Worm (Caenorhabditis elegans) whole organism, mixed stage, embryonic: ENCODE measurements around the gene F18E9.4.
A peak's percentile ranks its signal among the peaks of the same experiment; 100 is the strongest.

Experiments used
- M03D4.4 ChIP-seq: sonication (generic microtip); optimal IDR thresholded peaks from 2 replicates; lab custom pipeline; 2017; ENCODE audit warnings: mild to moderate bottlenecking, missing genetic modification characterization, missing compliant biosample characterization
- bed-3 ChIP-seq: fragments of 200-800 bp; sonication (Bioruptor generic); optimal IDR thresholded peaks from 3 replicates; lab custom pipeline; 2018; ENCODE audit warnings: mild to moderate bottlenecking, missing genetic modification characterization, moderate library complexity, missing compliant biosample characterization
- blmp-1 ChIP-seq: fragments of 150-350 bp; optimal IDR thresholded peaks from 2 replicates; lab custom pipeline; 2014; ENCODE audit warnings: missing biosample characterization, missing genetic modification characterization
- ceh-39 ChIP-seq: fragments of 150-350 bp; optimal IDR thresholded peaks from 2 replicates; lab custom pipeline; 2014; ENCODE audit warnings: missing biosample characterization, missing genetic modification characterization
- ceh-43 ChIP-seq: fragments of 200-800 bp; sonication (Bioruptor generic); optimal IDR thresholded peaks from 2 replicates; lab custom pipeline; 2018; ENCODE audit warnings: mild to moderate bottlenecking, missing genetic modification characterization, moderate library complexity, missing compliant biosample characterization
- ceh-83 ChIP-seq: fragments of 200-800 bp; sonication (Bioruptor generic); optimal IDR thresholded peaks from 2 replicates; lab custom pipeline; 2018; ENCODE audit warnings: mild to moderate bottlenecking, missing genetic modification characterization, missing compliant biosample characterization
- ces-1 ChIP-seq: fragments of 150-350 bp; optimal IDR thresholded peaks from 2 replicates; lab custom pipeline; 2014; ENCODE audit warnings: missing biosample characterization, missing genetic modification reagents, missing genetic modification characterization
- cnd-1 ChIP-seq: fragments of 200-800 bp; sonication (Bioruptor generic); optimal IDR thresholded peaks from 2 replicates; lab custom pipeline; 2018; ENCODE audit warnings: mild to moderate bottlenecking, missing genetic modification characterization, missing compliant biosample characterization
- drap-1 ChIP-seq: fragments of 200-800 bp; sonication (Bioruptor generic); optimal IDR thresholded peaks from 3 replicates; lab custom pipeline; 2018; ENCODE audit warnings: mild to moderate bottlenecking, missing genetic modification characterization, missing compliant biosample characterization
- elt-1 ChIP-seq: sonication (generic microtip); optimal IDR thresholded peaks from 2 replicates; lab custom pipeline; 2017; ENCODE audit warnings: missing genetic modification characterization, mild to moderate bottlenecking, missing compliant biosample characterization, antibody characterized with exemption, moderate library complexity, borderline replicate concordance; ENCODE audit not compliant: insufficient read depth
- elt-3 ChIP-seq: fragments of 150-350 bp; optimal IDR thresholded peaks from 2 replicates; lab custom pipeline; 2014; ENCODE audit warnings: missing biosample characterization, missing genetic modification characterization
- flh-1 ChIP-seq: fragments of 200-800 bp; sonication (Bioruptor generic); optimal IDR thresholded peaks from 2 replicates; lab custom pipeline; 2018; ENCODE audit warnings: mild to moderate bottlenecking, missing genetic modification characterization, moderate library complexity, missing compliant biosample characterization
- ham-2 ChIP-seq: fragments of 200-800 bp; sonication (Bioruptor generic); optimal IDR thresholded peaks from 2 replicates; lab custom pipeline; 2018; ENCODE audit warnings: mild to moderate bottlenecking, missing genetic modification characterization, missing compliant biosample characterization
- hlh-1 ChIP-seq: fragments of 150-350 bp; optimal IDR thresholded peaks from 2 replicates; lab custom pipeline; 2014; ENCODE audit warnings: missing biosample characterization, missing genetic modification reagents, missing genetic modification characterization
- lin-13 ChIP-seq: fragments of 150-350 bp; optimal IDR thresholded peaks from 2 replicates; lab custom pipeline; 2014; ENCODE audit warnings: missing biosample characterization, missing genetic modification characterization
- lin-32 ChIP-seq: fragments of 200-800 bp; sonication (Bioruptor generic); optimal IDR thresholded peaks from 2 replicates; lab custom pipeline; 2018; ENCODE audit warnings: mild to moderate bottlenecking, missing genetic modification characterization, missing compliant biosample characterization
- lsy-2 ChIP-seq: fragments of 150-350 bp; optimal IDR thresholded peaks from 2 replicates; lab custom pipeline; 2014; ENCODE audit warnings: missing biosample characterization, missing genetic modification characterization
- mab-5 ChIP-seq: fragments of 150-350 bp; optimal IDR thresholded peaks from 2 replicates; lab custom pipeline; 2014; ENCODE audit warnings: missing biosample characterization, missing genetic modification characterization
- mep-1 ChIP-seq: fragments of 150-350 bp; optimal IDR thresholded peaks from 2 replicates; lab custom pipeline; 2017; ENCODE audit warnings: missing biosample characterization, missing genetic modification reagents, missing genetic modification characterization, inconsistent platforms
- mls-2 ChIP-seq: sonication (generic microtip); optimal IDR thresholded peaks from 2 replicates; lab custom pipeline; 2016; ENCODE audit warnings: mild to moderate bottlenecking, missing genetic modification characterization, moderate library complexity, missing compliant biosample characterization
- nhr-12 ChIP-seq: fragments of 150-350 bp; optimal IDR thresholded peaks from 2 replicates; lab custom pipeline; 2014; ENCODE audit warnings: missing biosample characterization, missing genetic modification characterization
- nhr-2 ChIP-seq: fragments of 150-350 bp; optimal IDR thresholded peaks from 2 replicates; lab custom pipeline; 2014; ENCODE audit warnings: missing biosample characterization, missing genetic modification characterization
- nhr-237 ChIP-seq: fragments of 150-350 bp; optimal IDR thresholded peaks from 2 replicates; lab custom pipeline; 2014; ENCODE audit warnings: missing biosample characterization, missing genetic modification characterization
- nhr-28 ChIP-seq: fragments of 150-350 bp; optimal IDR thresholded peaks from 2 replicates; lab custom pipeline; 2014; ENCODE audit warnings: missing biosample characterization, missing genetic modification characterization
- nhr-76 ChIP-seq: sonication (generic microtip); optimal IDR thresholded peaks from 2 replicates; lab custom pipeline; 2017; ENCODE audit warnings: missing biosample characterization, missing genetic modification characterization
- pha-4 ChIP-seq: fragments of 150-350 bp; optimal IDR thresholded peaks from 2 replicates; lab custom pipeline; 2018; ENCODE audit warnings: missing biosample characterization, missing genetic modification reagents, missing genetic modification characterization
- sem-2 ChIP-seq: fragments of 200-800 bp; sonication (Bioruptor generic); optimal IDR thresholded peaks from 2 replicates; lab custom pipeline; 2018; ENCODE audit warnings: mild to moderate bottlenecking, missing genetic modification characterization, missing compliant biosample characterization
- snpc-4 ChIP-seq: fragments of 150-350 bp; optimal IDR thresholded peaks from 2 replicates; lab custom pipeline; 2014; ENCODE audit warnings: missing biosample characterization, missing genetic modification characterization
- sptf-1 ChIP-seq: sonication (generic microtip); optimal IDR thresholded peaks from 2 replicates; lab custom pipeline; 2017; ENCODE audit warnings: mild to moderate bottlenecking, missing genetic modification characterization, moderate library complexity, missing compliant biosample characterization
- tbx-8 ChIP-seq: fragments of 200-800 bp; sonication (Bioruptor generic); optimal IDR thresholded peaks from 2 replicates; lab custom pipeline; 2018; ENCODE audit warnings: mild to moderate bottlenecking, missing genetic modification characterization, moderate library complexity, missing compliant biosample characterization
- unc-120 ChIP-seq: sonication (generic microtip); optimal IDR thresholded peaks from 2 replicates; lab custom pipeline; 2017; ENCODE audit warnings: missing genetic modification characterization, missing compliant biosample characterization; ENCODE audit not compliant: poor library complexity, severe bottlenecking
- unc-39 ChIP-seq: fragments of 150-350 bp; optimal IDR thresholded peaks from 2 replicates; lab custom pipeline; 2014; ENCODE audit warnings: missing biosample characterization, missing genetic modification characterization
- unc-62 ChIP-seq: fragments of 150-350 bp; optimal IDR thresholded peaks from 2 replicates; lab custom pipeline; 2014; ENCODE audit warnings: missing biosample characterization, missing genetic modification reagents, missing genetic modification characterization
- zip-8 ChIP-seq: fragments of 150-350 bp; optimal IDR thresholded peaks from 2 replicates; lab custom pipeline; 2014; ENCODE audit warnings: missing biosample characterization, missing genetic modification characterization
- ztf-11 ChIP-seq: fragments of 150-350 bp; optimal IDR thresholded peaks from 2 replicates; lab custom pipeline; 2014; ENCODE audit warnings: missing biosample characterization, missing genetic modification characterization

Gene F18E9.4

DNA sequence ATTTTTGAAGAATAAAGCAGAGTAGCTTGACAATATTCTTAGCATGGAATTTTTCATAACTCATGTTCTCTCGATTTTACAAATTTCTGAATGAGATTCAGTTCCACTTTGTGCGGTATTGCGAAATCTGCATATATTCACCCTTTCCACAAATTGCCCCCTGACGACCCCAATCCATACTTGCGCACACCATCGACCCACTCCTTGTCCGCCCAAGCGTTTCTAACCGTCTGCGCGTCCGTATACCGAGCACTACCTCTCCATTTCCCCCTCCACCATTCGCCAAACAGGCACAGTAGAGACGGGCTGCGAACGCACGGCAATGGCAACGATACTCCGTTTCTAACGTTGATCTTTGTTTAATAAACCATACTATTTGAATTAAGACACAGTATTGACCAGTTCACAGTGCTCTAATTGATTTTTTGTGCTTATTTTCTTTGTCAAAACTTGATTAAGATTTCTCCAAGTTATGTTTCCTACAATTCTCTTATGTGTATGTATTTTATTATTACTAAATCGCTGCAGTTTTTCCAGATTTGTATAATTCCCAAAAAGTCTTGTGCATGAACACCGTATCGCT is 23.6 kb upstream of the F18E9.4 start, which contains the start of gene utx-1:
Gene utx-1, plus strand, starts transcription at position 533 of the 583 bp plus-strand sequence.
- TF ChIP-seq unc-62 (GFP tag; lab: Kevin White, UChicago) (no peak), nhr-237 (tag; lab: Kevin White, UChicago) (no peak), ceh-43 (GFP tag; lab: Kevin White, UChicago) (no peak), unc-39 (tag; lab: Kevin White, UChicago) (no peak), ces-1 (GFP tag; lab: Kevin White, UChicago) (peak; percentile 27), lin-13 (tag; lab: Kevin White, UChicago) (peak; percentile 36), nhr-2 (tag; lab: Kevin White, UChicago) (peak; percentile 56), ztf-11 (tag; lab: Kevin White, UChicago) (no peak), zip-8 (no peak), nhr-76 (tag; lab: Kevin White, UChicago) (no peak), sptf-1 (tag; lab: Kevin White, UChicago) (peak; percentile 24), ceh-83 (GFP tag; lab: Kevin White, UChicago) (no peak), bed-3 (GFP tag; lab: Kevin White, UChicago) (no peak), drap-1 (no peak), elt-3 (tag; lab: Kevin White, UChicago) (no peak), ceh-39 (tag; lab: Kevin White, UChicago) (peak; percentile 54), mls-2 (tag; lab: Kevin White, UChicago) (peak; percentile 44), pha-4 (tag; lab: Kevin White, UChicago) (peak; percentile 36), nhr-28 (no peak), cnd-1 (tag; lab: Kevin White, UChicago) (no peak), blmp-1 (tag; lab: Kevin White, UChicago) (no peak), snpc-4 (tag; lab: Kevin White, UChicago) (no peak), tbx-8 (GFP tag; lab: Kevin White, UChicago) (no peak), sem-2 (no peak), elt-1 (tag; lab: Kevin White, UChicago) (no peak), M03D4.4 (tag; lab: Kevin White, UChicago) (peak; percentile 17), mep-1 (tag; lab: Kevin White, UChicago) (peak; percentile 43), lsy-2 (tag; lab: Kevin White, UChicago) (no peak), lin-32 (peak; percentile 18), flh-1 (GFP tag; lab: Kevin White, UChicago) (no peak), unc-120 (tag; lab: Kevin White, UChicago) (peak; percentile 77), ham-2 (no peak), hlh-1 (tag; lab: Kevin White, UChicago) (no peak), mab-5 (no peak), nhr-12 (no peak)

DNA sequence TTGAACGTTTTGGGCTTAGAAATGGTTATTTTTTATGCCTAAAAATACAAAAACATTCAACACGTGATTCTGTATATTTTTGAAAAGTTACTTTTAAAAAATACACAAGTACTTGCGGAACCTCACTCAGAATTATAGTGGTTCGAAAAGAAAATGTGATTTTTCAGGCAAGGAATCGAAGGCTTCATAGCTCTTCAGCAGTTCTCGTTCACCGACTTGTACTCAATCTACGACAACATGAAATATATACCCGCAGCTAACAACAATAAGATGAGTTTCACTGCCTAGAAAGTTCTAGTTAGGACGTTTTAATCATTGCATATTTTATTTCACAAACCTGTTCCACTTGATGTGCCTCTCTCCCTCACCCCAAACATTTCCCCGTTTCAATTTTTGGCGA is 17.7 kb upstream of the F18E9.4 start:
- TF ChIP-seq M03D4.4 (tag; lab: Kevin White, UChicago) (no peak), tbx-8 (GFP tag; lab: Kevin White, UChicago) (no peak), ceh-83 (GFP tag; lab: Kevin White, UChicago) (no peak), lin-32 (no peak), unc-62 (GFP tag; lab: Kevin White, UChicago) (no peak), blmp-1 (tag; lab: Kevin White, UChicago) (no peak), sem-2 (no peak)
- TF ChIP-seq, all 35 proteins: peak for 0

DNA sequence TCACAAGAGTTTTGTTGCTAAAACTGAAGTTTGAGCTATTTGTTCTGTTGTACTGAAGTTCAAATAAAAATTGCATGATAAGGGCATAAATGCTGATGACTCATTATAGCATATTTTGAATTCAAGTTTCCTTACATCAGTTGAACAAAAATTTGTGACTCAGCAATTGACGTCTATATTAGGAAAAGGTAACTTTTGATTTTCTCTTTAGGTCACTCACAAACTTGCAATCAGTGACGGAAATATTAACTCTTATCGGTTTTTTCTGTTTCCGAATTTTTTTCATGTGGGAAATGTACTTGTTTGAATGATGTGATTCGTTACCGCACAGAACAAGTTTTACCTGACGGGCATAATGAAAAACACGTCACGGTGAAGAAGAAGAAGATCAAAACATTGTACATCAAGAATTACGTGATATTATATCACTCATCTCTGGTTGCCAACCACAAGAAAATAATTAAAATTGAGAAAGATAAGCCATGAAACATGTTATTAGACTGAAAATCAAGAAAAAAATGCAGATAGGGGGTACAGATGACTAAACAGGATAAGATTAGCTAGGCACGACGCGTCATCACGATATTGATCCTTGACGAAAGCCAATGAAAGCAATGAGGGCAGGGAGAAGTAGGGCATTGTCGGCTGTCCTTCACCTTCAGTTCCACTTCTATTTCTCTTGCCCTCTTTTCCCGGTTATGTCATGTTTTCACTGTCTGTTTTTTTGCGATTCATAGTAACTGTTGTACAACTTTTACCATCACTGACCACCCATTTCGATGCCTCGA is 16.5 kb upstream of the F18E9.4 start:
- no peak for TF ChIP-seq nhr-237 (tag; lab: Kevin White, UChicago)
- peak; percentile 43 for TF ChIP-seq ham-2
